Fruit fly (Drosophila melanogaster): ENCODE data around the gene Vps24.

dm6 chr3R:4277828-4278227 is 32.9 kb downstream of the Vps24 start, which contains the start of gene flip:
- TF ChIP-seq Dfd (GFP tag; optimal IDR thresholded peaks at IDR 0.05) (no peak), Myc (optimal IDR thresholded peaks at IDR 0.05) (no peak), OdsH (GFP tag; optimal IDR thresholded peaks at IDR 0.05) (no peak), jim (GFP tag; optimal IDR thresholded peaks at IDR 0.05) (no peak), Hr83 (GFP tag; optimal IDR thresholded peaks at IDR 0.05; ENCODE audit: poor library complexity, severe bottlenecking) (no peak), lola (GFP tag; optimal IDR thresholded peaks at IDR 0.05) (no peak), CrebA (GFP tag; optimal IDR thresholded peaks at IDR 0.05; ENCODE audit: borderline replicate concordance) (no peak), foxo (GFP tag; optimal IDR thresholded peaks at IDR 0.05) (no peak), psq (GFP tag; optimal IDR thresholded peaks at IDR 0.05) (no peak), Dif (GFP tag; optimal IDR thresholded peaks at IDR 0.05; ENCODE audit: partially characterized antibody) (no peak), Sp1 (GFP tag; optimal IDR thresholded peaks at IDR 0.05) (no peak), Abd-B (GFP tag; optimal IDR thresholded peaks at IDR 0.05) (no peak), usp (GFP tag; optimal IDR thresholded peaks at IDR 0.05) (no peak)

Measured in whole organism, wandering third instar larva.